Worm (Caenorhabditis elegans): Measurements from ENCODE around the gene srx-113.

srx-113 gene

ce11 chrV:12599110-12599509, 32.8 kb downstream of the srx-113 start, which contains the start of the genes C14C10.10 and ril-2:
C14C10.10 (minus strand) TSS chrV:12599128.
ril-2 (minus strand) TSS chrV:12599157.
- TF ChIP-seq egl-43 (GFP tag; IDR thresholded peaks at IDR 0.05) (no peak), daf-8 (GFP tag; IDR thresholded peaks at IDR 0.05) (no peak), lsy-2 (tag; optimal IDR thresholded peaks at IDR 0.05) (peak in 1 of 2 experiments; percentile 32), set-16 (GFP tag; IDR thresholded peaks at IDR 0.05) (no peak), zip-11 (GFP tag; IDR thresholded peaks at IDR 0.05) (no peak), R02D3.7 (tag; optimal IDR thresholded peaks at IDR 0.05) (no peak), ztf-7 (tag; optimal IDR thresholded peaks at IDR 0.05) (no peak), mdt-29 (GFP tag; IDR thresholded peaks at IDR 0.05) (no peak), nhr-102 (tag; optimal IDR thresholded peaks at IDR 0.05) (no peak), mep-1 (tag; optimal IDR thresholded peaks at IDR 0.05) (no peak), nhr-28 (tag; optimal IDR thresholded peaks at IDR 0.05) (no peak), mdl-1 (tag; optimal IDR thresholded peaks at IDR 0.05) (no peak), mes-2 (tag; optimal IDR thresholded peaks at IDR 0.05; ENCODE audit: poor library complexity, severe bottlenecking) (peak; percentile 40), lin-13 (GFP tag; optimal IDR thresholded peaks at IDR 0.05) (no peak), unc-62 (GFP tag; optimal IDR thresholded peaks at IDR 0.05 in 1 of 2) (no peak), unc-62 (tag; optimal IDR thresholded peaks at IDR 0.05) (no peak), skn-1 (tag; optimal IDR thresholded peaks at IDR 0.05) (no peak), ama-1 (optimal IDR thresholded peaks at IDR 0.05) (no peak), pqm-1 (tag; optimal IDR thresholded peaks at IDR 0.05) (no peak)

ce11 chrV:12596795-12597194, 35.2 kb downstream of the srx-113 start:
- TF ChIP-seq mes-2 (tag; optimal IDR thresholded peaks at IDR 0.05; ENCODE audit: poor library complexity, severe bottlenecking) = peak; percentile 77
- 0 out of 2 replicates have a peak, but pooled peaks have one; percentile 15 for TF ChIP-seq set-16 (GFP tag; IDR thresholded peaks at IDR 0.05)
- TF ChIP-seq nhr-6 (tag; optimal IDR thresholded peaks at IDR 0.05) = peak; percentile 85
- no peak for TF ChIP-seq lin-29 (GFP tag; IDR thresholded peaks at IDR 0.05)
- no peak for TF ChIP-seq fkh-10 (GFP tag; optimal IDR thresholded peaks at IDR 0.05)
- peak; percentile 84 for TF ChIP-seq lim-7 (GFP tag; IDR thresholded peaks at IDR 0.05)
- TF ChIP-seq zip-2 (tag; optimal IDR thresholded peaks at IDR 0.05) = peak; percentile 54
- peak; percentile 65 for TF ChIP-seq lin-38 (GFP tag; IDR thresholded peaks at IDR 0.05)
- TF ChIP-seq ceh-28 (tag; optimal IDR thresholded peaks at IDR 0.05) = no peak
- TF ChIP-seq rbr-2 (tag; optimal IDR thresholded peaks at IDR 0.05) = peak; percentile 53
- peak; percentile 36 to 45; a peak in 1 of 4 replicates for TF ChIP-seq madf-5 (GFP tag; IDR thresholded peaks at IDR 0.05)
- TF ChIP-seq lin-1 (GFP tag; IDR thresholded peaks at IDR 0.05) = peak; percentile 66; the same call in 1 of the 2 replicates
- TF ChIP-seq F10B5.3 (tag; optimal IDR thresholded peaks at IDR 0.05) = peak; percentile 24
- TF ChIP-seq spr-3 (GFP tag; optimal IDR thresholded peaks at IDR 0.05) = peak; percentile 17
- TF ChIP-seq hmg-1.1 (GFP tag; IDR thresholded peaks at IDR 0.05) = peak; percentile 56
- TF ChIP-seq dmd-9 (GFP tag; IDR thresholded peaks at IDR 0.05) = 0 out of 2 replicates have a peak, but pooled peaks have one; percentile 9
- TF ChIP-seq mxl-3 (GFP tag; optimal IDR thresholded peaks at IDR 0.05) = peak; percentile 50
- peak; percentile 53; the same call in 1 of the 2 replicates for TF ChIP-seq madf-9 (GFP tag; conservative IDR thresholded peaks at IDR 0.05)
- TF ChIP-seq Y105C5A.15 (GFP tag; IDR thresholded peaks at IDR 0.05) = no peak
- TF ChIP-seq hlh-11 (tag; optimal IDR thresholded peaks at IDR 0.05) = peak; percentile 47
- TF ChIP-seq fos-1 (tag; optimal IDR thresholded peaks at IDR 0.05) = no peak
- peak; percentile 67; the same call in 1 of the 2 replicates for TF ChIP-seq T26A8.4 (GFP tag; IDR thresholded peaks at IDR 0.05)
- TF ChIP-seq pha-4 (GFP tag; IDR thresholded peaks at IDR 0.05) = peak; percentile 76
- TF ChIP-seq pha-4 (tag; optimal IDR thresholded peaks at IDR 0.05) = no peak
- TF ChIP-seq dmd-6 (GFP tag; IDR thresholded peaks at IDR 0.05) = peak; percentile 41; the same call in 1 of the 2 replicates
- TF ChIP-seq nhr-25 (tag; optimal IDR thresholded peaks at IDR 0.05; ENCODE audit: borderline replicate concordance, insufficient read depth) = peak; percentile 38
- no peak for TF ChIP-seq daf-19 (GFP tag; conservative IDR thresholded peaks at IDR 0.05)
- TF ChIP-seq dmd-8 (GFP tag; IDR thresholded peaks at IDR 0.05) = peak; percentile 60; the same call in 1 of the 2 replicates
- peak; percentile 9 for TF ChIP-seq lin-13 (GFP tag; optimal IDR thresholded peaks at IDR 0.05)
- peak; percentile 49 for TF ChIP-seq nhr-102 (tag; optimal IDR thresholded peaks at IDR 0.05)
- no peak for TF ChIP-seq hif-1 (tag; optimal IDR thresholded peaks at IDR 0.05)
- peak; percentile 5; the same call in 1 of the 2 replicates for TF ChIP-seq saeg-2 (GFP tag; IDR thresholded peaks at IDR 0.05)
- peak in 1 of 2 experiments; percentile 24 for TF ChIP-seq mdl-1 (tag; optimal IDR thresholded peaks at IDR 0.05)
- TF ChIP-seq hlh-30 (tag; optimal IDR thresholded peaks at IDR 0.05; ENCODE audit: insufficient read depth) = no peak
- peak; percentile 43 for TF ChIP-seq nhr-28 (tag; optimal IDR thresholded peaks at IDR 0.05)
- TF ChIP-seq snpc-1.2 (GFP tag; IDR thresholded peaks at IDR 0.05) = peak; percentile 68

Data from whole organism, L4 larva.